Worm (Caenorhabditis elegans): ENCODE measurements around the gene srbc-56.

srbc-56 gene

DNA sequence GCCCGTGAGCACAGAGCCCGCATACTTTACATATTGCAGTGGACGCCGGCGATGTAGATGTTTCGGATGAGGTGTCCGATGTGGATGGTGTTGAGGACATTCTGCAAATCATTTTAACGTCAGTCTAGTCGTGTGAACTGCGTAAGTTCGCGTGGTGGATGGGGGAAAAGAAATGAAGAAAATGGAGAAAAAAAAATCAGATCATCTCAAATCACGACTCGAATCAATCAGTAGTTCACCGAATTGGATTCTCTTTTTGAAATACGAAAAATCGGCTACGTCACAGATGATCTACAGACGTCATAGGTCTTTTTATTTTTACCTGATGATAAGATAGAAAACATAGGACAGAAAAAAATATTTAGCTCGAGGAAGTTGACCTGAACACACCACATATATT, 44.8 kb upstream of the srbc-56 start, which contains the start of gene nhr-102:
nhr-102 (minus strand) TSS at position 101 of the 400 bp plus-strand sequence.
- TF ChIP-seq unc-55 (GFP tag; optimal IDR thresholded peaks at IDR 0.05), result no peak
- no peak for TF ChIP-seq ceh-6 (GFP tag; optimal IDR thresholded peaks at IDR 0.05)
- TF ChIP-seq dmd-4 (tag; optimal IDR thresholded peaks at IDR 0.05; ENCODE audit: borderline replicate concordance), result no peak
- no peak for TF ChIP-seq fkh-6 (tag; optimal IDR thresholded peaks at IDR 0.05)

ce11 chrV:15873762-15874161, 42.3 kb upstream of the srbc-56 start:
- TF ChIP-seq K09A11.1 (tag; optimal IDR thresholded peaks at IDR 0.05; ENCODE audit: insufficient read depth) (peak; percentile 93), pha-4 (tag; optimal IDR thresholded peaks at IDR 0.05) (no peak), rnt-1 (tag; optimal IDR thresholded peaks at IDR 0.05) (peak; percentile 98), pqm-1 (tag; optimal IDR thresholded peaks at IDR 0.05) (peak; percentile 99), sox-2 (GFP tag; IDR thresholded peaks at IDR 0.05) (peak; percentile 98), npax-4 (tag; optimal IDR thresholded peaks at IDR 0.05) (peak; percentile 98), lim-6 (tag; optimal IDR thresholded peaks at IDR 0.05) (peak; percentile 97), pha-2 (tag; optimal IDR thresholded peaks at IDR 0.05) (peak; percentile 97), ceh-31 (tag; optimal IDR thresholded peaks at IDR 0.05) (peak; percentile 93), F13H6.1 (tag; optimal IDR thresholded peaks at IDR 0.05) (peak; percentile 98), ceh-2 (tag; optimal IDR thresholded peaks at IDR 0.05) (peak; percentile 98), hlh-30 (tag; optimal IDR thresholded peaks at IDR 0.05; ENCODE audit: insufficient read depth) (peak; percentile 90), odd-2 (tag; optimal IDR thresholded peaks at IDR 0.05) (peak; percentile 91), mec-3 (tag; optimal IDR thresholded peaks at IDR 0.05; ENCODE audit: borderline replicate concordance) (peak; percentile 94), syd-9 (tag; optimal IDR thresholded peaks at IDR 0.05) (peak; percentile 99), dve-1 (tag; optimal IDR thresholded peaks at IDR 0.05) (peak; percentile 96), pat-9 (tag; optimal IDR thresholded peaks at IDR 0.05) (peak; percentile 100), unc-55 (GFP tag; optimal IDR thresholded peaks at IDR 0.05) (no peak), C38D4.7 (GFP tag; optimal IDR thresholded peaks at IDR 0.05) (peak; percentile 98), sox-4 (tag; optimal IDR thresholded peaks at IDR 0.05) (peak; percentile 99), nfya-1 (tag; optimal IDR thresholded peaks at IDR 0.05) (peak; percentile 90), tbx-2 (tag; optimal IDR thresholded peaks at IDR 0.05) (peak; percentile 98), T23F11.4 (GFP tag; optimal IDR thresholded peaks at IDR 0.05) (peak; percentile 99), pag-3 (tag; optimal IDR thresholded peaks at IDR 0.05; ENCODE audit: borderline replicate concordance) (peak; percentile 96), pros-1 (tag; optimal IDR thresholded peaks at IDR 0.05) (peak; percentile 56), K02D7.2 (tag; optimal IDR thresholded peaks at IDR 0.05) (peak; percentile 99), ets-4 (tag; optimal IDR thresholded peaks at IDR 0.05) (peak; percentile 88), nhr-232 (tag; optimal IDR thresholded peaks at IDR 0.05) (peak; percentile 99), hlh-13 (GFP tag; optimal IDR thresholded peaks at IDR 0.05) (peak; percentile 99), zip-5 (tag; optimal IDR thresholded peaks at IDR 0.05) (peak; percentile 94), pax-1 (tag; optimal IDR thresholded peaks at IDR 0.05) (no peak), unc-42 (tag; optimal IDR thresholded peaks at IDR 0.05) (peak; percentile 86), elt-4 (tag; optimal IDR thresholded peaks at IDR 0.05) (peak; percentile 97), ceh-48 (tag; optimal IDR thresholded peaks at IDR 0.05) (peak; percentile 99), ceh-45 (GFP tag; IDR thresholded peaks at IDR 0.05) (peak; percentile 99), ceh-19 (GFP tag; optimal IDR thresholded peaks at IDR 0.05) (peak; percentile 99), dmd-4 (tag; optimal IDR thresholded peaks at IDR 0.05; ENCODE audit: borderline replicate concordance) (peak; percentile 98), C08G9.2 (tag; optimal IDR thresholded peaks at IDR 0.05) (peak; percentile 97), fkh-6 (tag; optimal IDR thresholded peaks at IDR 0.05) (peak; percentile 97), hlh-15 (tag; optimal IDR thresholded peaks at IDR 0.05) (peak; percentile 98), ttx-3 (tag; optimal IDR thresholded peaks at IDR 0.05) (peak; percentile 99), elt-2 (tag; optimal IDR thresholded peaks at IDR 0.05) (peak; percentile 99), lin-11 (tag; optimal IDR thresholded peaks at IDR 0.05) (peak; percentile 97), ztf-16 (tag; optimal IDR thresholded peaks at IDR 0.05) (peak; percentile 99), ceh-14 (tag; optimal IDR thresholded peaks at IDR 0.05) (peak; percentile 99), fax-1 (tag; optimal IDR thresholded peaks at IDR 0.05) (peak; percentile 96), hlh-6 (tag; optimal IDR thresholded peaks at IDR 0.05) (peak; percentile 99), eyg-1 (tag; optimal IDR thresholded peaks at IDR 0.05) (peak; percentile 99)

Data from whole organism, late embryonic.